Fruit fly (Drosophila melanogaster) Kc167 (cell line): ENCODE measurements around the gene Ncc69.

ENCODE experiments used
- Sin3A ChIP-seq: fragments of >200 bp; optimal IDR thresholded peaks from 2 replicates; lab custom pipeline; 2018; ENCODE audit warnings: missing external identifiers
- h ChIP-seq: fragments of >200 bp; optimal IDR thresholded peaks from 3 replicates; lab custom pipeline; 2018; ENCODE audit warnings: missing external identifiers
- psq ChIP-seq: fragments of >200 bp; optimal IDR thresholded peaks from 2 replicates; lab custom pipeline; 2017; ENCODE audit warnings: missing external identifiers
- ttk ChIP-seq: sonication (Bioruptor generic); optimal IDR thresholded peaks from 2 replicates; lab custom pipeline; 2017; ENCODE audit warnings: missing external identifiers

DNA sequence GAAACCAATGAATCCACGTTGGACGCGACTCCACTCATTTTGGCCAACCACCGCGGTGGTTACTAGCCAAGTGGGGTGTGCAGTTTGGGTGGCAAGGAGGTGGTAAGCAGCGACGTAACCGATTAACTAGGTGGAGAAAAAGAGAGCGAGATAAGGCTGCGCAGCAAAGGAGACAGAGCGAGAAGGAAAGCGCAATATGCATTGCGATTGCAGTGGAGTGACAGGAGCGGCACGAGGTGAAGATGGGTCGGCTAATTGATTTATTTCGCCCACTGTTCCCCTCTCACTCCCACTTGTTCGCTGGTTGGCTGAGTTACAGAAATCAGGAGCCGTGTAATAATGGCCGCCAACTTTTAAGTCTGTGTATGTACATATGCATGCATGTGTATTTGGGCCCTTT lies 42.5 kb upstream of the Ncc69 start:
- no peak for TF ChIP-seq ttk (lab: Kevin White, UChicago)
- TF ChIP-seq psq: no peak
- TF ChIP-seq h (lab: Kevin White, UChicago): no peak
- no peak for TF ChIP-seq Sin3A (lab: Kevin White, UChicago)
